Worm (Caenorhabditis elegans): ENCODE data around the gene vab-3.

DNA sequence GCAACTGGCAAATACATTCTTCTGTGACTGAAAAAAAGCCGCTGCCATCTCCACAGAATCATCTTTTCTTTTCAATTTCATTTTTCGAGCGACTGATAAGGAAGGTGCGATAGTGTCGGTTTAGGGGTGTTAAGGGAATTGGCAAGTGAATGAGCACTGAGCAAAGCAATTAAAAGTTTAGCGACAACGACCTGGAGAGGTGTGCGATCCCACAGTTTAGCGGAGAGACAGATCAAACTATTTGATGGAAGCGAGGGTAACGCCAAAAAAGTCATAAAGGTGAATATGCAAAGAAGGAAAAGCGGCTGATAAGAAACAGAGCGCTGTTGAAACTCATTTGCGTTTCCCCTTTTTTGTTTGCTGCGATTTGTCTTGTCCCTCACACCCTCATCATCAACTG, 29.3 kb downstream of the vab-3 start, which contains the start of the genes F14F3.5 and slcf-1:
- TF ChIP-seq dao-5 (tag; optimal IDR thresholded peaks at IDR 0.05) (no peak), him-1 (tag; optimal IDR thresholded peaks at IDR 0.05) (no peak)

All from whole organism, L4/young adult.